Worm (Caenorhabditis elegans) whole organism, L4 larva: ENCODE results near the gene mom-2.

Experiments used
- D1046.2 ChIP-seq: fragments of 200-800 bp; sonication (Bioruptor generic); IDR thresholded peaks from 2 replicates; pipeline ENCODE4 v1.3.6; 2022; ENCODE audit warnings: missing genetic modification characterization, missing compliant biosample characterization
- F10B5.3 ChIP-seq: sonication (generic microtip); optimal IDR thresholded peaks from 2 replicates; lab custom pipeline; 2016; ENCODE audit warnings: mild to moderate bottlenecking, missing genetic modification characterization, missing compliant biosample characterization
- F26F4.8 ChIP-seq: fragments of 200-800 bp; sonication (Bioruptor generic); conservative IDR thresholded peaks from 2 replicates; pipeline ENCODE4 v1.3.6; 2022; ENCODE audit warnings: missing genetic modification characterization, missing compliant biosample characterization
- F37D6.2 ChIP-seq: sonication (generic microtip); optimal IDR thresholded peaks from 2 replicates; lab custom pipeline; 2016; ENCODE audit warnings: mild to moderate bottlenecking, missing genetic modification characterization, missing compliant biosample characterization
- F44E2.7 ChIP-seq: fragments of 200-800 bp; sonication (Bioruptor generic); IDR thresholded peaks from 2 replicates; pipeline ENCODE4 v2.1.2; 2022; ENCODE audit warnings: missing genetic modification characterization, missing compliant biosample characterization
- F49E8.2 ChIP-seq: sonication (generic microtip); optimal IDR thresholded peaks from 2 replicates; lab custom pipeline; 2016; ENCODE audit warnings: missing compliant biosample characterization, mild to moderate bottlenecking, missing genetic modification characterization, borderline replicate concordance
- R02D3.7 ChIP-seq: fragments of 150-350 bp; sonication (generic microtip); optimal IDR thresholded peaks from 3 replicates; lab custom pipeline; 2014; ENCODE audit warnings: missing biosample characterization, missing genetic modification characterization
- Y105C5A.15 ChIP-seq: fragments of 200-800 bp; sonication (Bioruptor generic); IDR thresholded peaks from 2 replicates; pipeline ENCODE4 v1.3.6; 2022; ENCODE audit warnings: missing genetic modification characterization, missing compliant biosample characterization
- ZK337.2 ChIP-seq: fragments of 200-800 bp; sonication (Bioruptor generic); IDR thresholded peaks from 2 replicates; pipeline ENCODE4 v1.3.6; 2022; ENCODE audit warnings: missing genetic modification reagents, missing genetic modification characterization, missing compliant biosample characterization
- aly-2 ChIP-seq: sonication (generic microtip); optimal IDR thresholded peaks from 2 replicates; lab custom pipeline; 2018; ENCODE audit warnings: missing biosample characterization, missing genetic modification characterization
- ama-1 ChIP-seq: fragments of 150-350 bp; optimal IDR thresholded peaks from 2 replicates; lab custom pipeline; 2014; ENCODE audit warnings: inconsistent platforms, mixed read lengths
- ceh-20 ChIP-seq: fragments of 200-800 bp; sonication (Bioruptor generic); IDR thresholded peaks from 2 replicates; pipeline ENCODE4 v1.3.6; 2022; ENCODE audit warnings: missing genetic modification reagents, missing genetic modification characterization, missing compliant biosample characterization
- ceh-28 ChIP-seq: fragments of 150-350 bp; optimal IDR thresholded peaks from 2 replicates; lab custom pipeline; 2014; ENCODE audit warnings: missing biosample characterization, missing genetic modification reagents, missing genetic modification characterization
- ceh-44 ChIP-seq: fragments of 200-800 bp; sonication (Bioruptor generic); IDR thresholded peaks from 2 replicates; pipeline ENCODE4 v1.3.6; 2022; ENCODE audit warnings: missing genetic modification reagents, missing genetic modification characterization, missing compliant biosample characterization
- ceh-62 ChIP-seq: sonication (generic microtip); optimal IDR thresholded peaks from 2 replicates; lab custom pipeline; 2017; ENCODE audit warnings: missing biosample characterization, missing genetic modification characterization
- cey-2 ChIP-seq: sonication (generic microtip); optimal IDR thresholded peaks from 3 replicates; lab custom pipeline; 2017; ENCODE audit warnings: missing genetic modification characterization, mild to moderate bottlenecking, missing compliant biosample characterization, antibody characterized with exemption, borderline replicate concordance; ENCODE audit not compliant: insufficient read depth
- daf-12 ChIP-seq: fragments of 150-350 bp; optimal IDR thresholded peaks from 2 replicates; lab custom pipeline; 2014; ENCODE audit warnings: missing biosample characterization, missing genetic modification reagents, missing genetic modification characterization
- daf-16 ChIP-seq, 3 experiments: sonication (generic microtip); optimal IDR thresholded peaks; 2 replicates each; lab custom pipeline; 2016 to 2017; ENCODE audit warnings: missing genetic modification characterization in 3 of 3, missing genetic modification reagents in 3 of 3, mild to moderate bottlenecking in 2 of 3, missing compliant biosample characterization in 2 of 3, missing biosample characterization in 1 of 3, moderate library complexity in 1 of 3
- daf-19 ChIP-seq: fragments of 200-800 bp; sonication (Bioruptor generic); conservative IDR thresholded peaks from 2 replicates; pipeline ENCODE4 v1.3.6; 2022; ENCODE audit warnings: missing genetic modification characterization, missing compliant biosample characterization
- daf-8 ChIP-seq: fragments of 200-800 bp; sonication (Bioruptor generic); IDR thresholded peaks from 2 replicates; pipeline ENCODE4 v1.3.6; 2022; ENCODE audit warnings: missing genetic modification characterization, missing compliant biosample characterization
- dmd-9 ChIP-seq: fragments of 200-800 bp; sonication (Bioruptor generic); IDR thresholded peaks from 2 replicates; pipeline ENCODE4 v1.3.6; 2022; ENCODE audit warnings: missing genetic modification reagents, missing genetic modification characterization, missing compliant biosample characterization
- egl-27 ChIP-seq: sonication (generic microtip); optimal IDR thresholded peaks from 3 replicates; lab custom pipeline; 2017; ENCODE audit warnings: missing biosample characterization, missing genetic modification reagents, missing genetic modification characterization
- fkh-10 ChIP-seq: fragments of 150-350 bp; optimal IDR thresholded peaks from 2 replicates; lab custom pipeline; 2014; ENCODE audit warnings: missing biosample characterization, missing genetic modification reagents, missing genetic modification characterization
- hlh-11 ChIP-seq: fragments of 200-800 bp; sonication (Bioruptor generic); optimal IDR thresholded peaks from 2 replicates; lab custom pipeline; 2018; ENCODE audit warnings: mild to moderate bottlenecking, missing genetic modification characterization, missing compliant biosample characterization
- hmg-1.1 ChIP-seq: fragments of 200-800 bp; sonication (Bioruptor generic); IDR thresholded peaks from 2 replicates; pipeline ENCODE4 v1.3.6; 2022; ENCODE audit warnings: missing genetic modification reagents, missing genetic modification characterization, missing compliant biosample characterization
- lin-1 ChIP-seq: fragments of 200-800 bp; sonication (Bioruptor generic); IDR thresholded peaks from 2 replicates; pipeline ENCODE4 v1.3.6; 2022; ENCODE audit warnings: missing genetic modification reagents, missing genetic modification characterization, missing compliant biosample characterization
- lin-13 ChIP-seq: fragments of 150-350 bp; optimal IDR thresholded peaks from 2 replicates; lab custom pipeline; 2014; ENCODE audit warnings: missing biosample characterization, missing genetic modification reagents, missing genetic modification characterization
- lin-15B ChIP-seq: fragments of 150-350 bp; sonication (generic microtip); optimal IDR thresholded peaks from 3 replicates; lab custom pipeline; 2014; ENCODE audit warnings: missing biosample characterization, missing genetic modification characterization
- lin-29 ChIP-seq: fragments of 200-800 bp; sonication (Bioruptor generic); IDR thresholded peaks from 2 replicates; pipeline ENCODE4 v1.3.6; 2022; ENCODE audit warnings: missing genetic modification reagents, missing genetic modification characterization, missing compliant biosample characterization
- lin-38 ChIP-seq: fragments of 200-800 bp; sonication (Bioruptor generic); IDR thresholded peaks from 2 replicates; pipeline ENCODE4 v1.3.6; 2022; ENCODE audit warnings: missing genetic modification reagents, missing genetic modification characterization, missing compliant biosample characterization
- madf-9 ChIP-seq: fragments of 200-800 bp; sonication (Bioruptor generic); conservative IDR thresholded peaks from 2 replicates; pipeline ENCODE4 v1.3.6; 2022; ENCODE audit warnings: missing genetic modification reagents, missing genetic modification characterization, missing compliant biosample characterization
- mdt-29 ChIP-seq: fragments of 200-800 bp; sonication (Bioruptor generic); IDR thresholded peaks from 2 replicates; pipeline ENCODE4 v1.3.6; 2022; ENCODE audit warnings: missing genetic modification reagents, missing genetic modification characterization, missing compliant biosample characterization
- nhr-10 ChIP-seq: fragments of 150-350 bp; optimal IDR thresholded peaks from 2 replicates; lab custom pipeline; 2014; ENCODE audit warnings: missing biosample characterization, missing genetic modification characterization
- nhr-102 ChIP-seq: sonication (generic microtip); optimal IDR thresholded peaks from 2 replicates; lab custom pipeline; 2016; ENCODE audit warnings: mild to moderate bottlenecking, missing genetic modification characterization, moderate library complexity, missing compliant biosample characterization
- nhr-237 ChIP-seq: sonication (generic microtip); optimal IDR thresholded peaks from 2 replicates; lab custom pipeline; 2017; ENCODE audit warnings: missing biosample characterization, missing genetic modification characterization
- nhr-25 ChIP-seq: sonication (generic microtip); optimal IDR thresholded peaks from 2 replicates; lab custom pipeline; 2017; ENCODE audit warnings: missing genetic modification characterization, mild to moderate bottlenecking, missing compliant biosample characterization, antibody characterized with exemption, moderate library complexity, borderline replicate concordance; ENCODE audit not compliant: insufficient read depth
- nhr-28 ChIP-seq: fragments of 150-350 bp; optimal IDR thresholded peaks from 2 replicates; lab custom pipeline; 2014; ENCODE audit warnings: missing biosample characterization, missing genetic modification characterization
- nhr-6 ChIP-seq: fragments of 150-350 bp; optimal IDR thresholded peaks from 2 replicates; lab custom pipeline; 2014; ENCODE audit warnings: missing biosample characterization, missing genetic modification characterization
- nhr-77 ChIP-seq: fragments of 150-350 bp; optimal IDR thresholded peaks from 2 replicates; lab custom pipeline; 2014; ENCODE audit warnings: missing biosample characterization, missing genetic modification characterization
- rbr-2 ChIP-seq: sonication (generic microtip); optimal IDR thresholded peaks from 2 replicates; lab custom pipeline; 2016; ENCODE audit warnings: missing genotype, missing genetic modification characterization, missing compliant biosample characterization
- saeg-2 ChIP-seq: fragments of 200-800 bp; sonication (Bioruptor generic); IDR thresholded peaks from 2 replicates; pipeline ENCODE4 v1.3.6; 2022; ENCODE audit warnings: missing genetic modification reagents, missing genetic modification characterization, missing compliant biosample characterization
- set-16 ChIP-seq: fragments of 200-800 bp; sonication (Bioruptor generic); IDR thresholded peaks from 2 replicates; pipeline ENCODE4 v1.3.6; 2022; ENCODE audit warnings: missing genetic modification reagents, missing genetic modification characterization, missing compliant biosample characterization
- skn-1 ChIP-seq: fragments of 150-350 bp; optimal IDR thresholded peaks from 2 replicates; lab custom pipeline; 2014; ENCODE audit warnings: missing biosample characterization, missing genetic modification characterization
- snpc-1.2 ChIP-seq: fragments of 200-800 bp; sonication (Bioruptor generic); IDR thresholded peaks from 2 replicates; pipeline ENCODE4 v1.3.6; 2022; ENCODE audit warnings: missing genetic modification reagents, missing genetic modification characterization, missing compliant biosample characterization
- spr-1 ChIP-seq: sonication (generic microtip); optimal IDR thresholded peaks from 2 replicates; lab custom pipeline; 2016; ENCODE audit warnings: mild to moderate bottlenecking, missing genetic modification characterization, missing compliant biosample characterization
- spr-3 ChIP-seq: fragments of 200-800 bp; sonication (Bioruptor generic); optimal IDR thresholded peaks from 2 replicates; lab custom pipeline; 2018; ENCODE audit warnings: mild to moderate bottlenecking, missing genetic modification characterization, missing compliant biosample characterization
- tag-97 ChIP-seq: fragments of 200-800 bp; sonication (Bioruptor generic); IDR thresholded peaks from 2 replicates; pipeline ENCODE4 v1.3.6; 2022; ENCODE audit warnings: missing genetic modification characterization, missing compliant biosample characterization
- unc-130 ChIP-seq: sonication (generic microtip); optimal IDR thresholded peaks from 2 replicates; lab custom pipeline; 2016; ENCODE audit warnings: missing genetic modification reagents, missing genetic modification characterization, missing compliant biosample characterization
- unc-39 ChIP-seq: sonication (generic microtip); optimal IDR thresholded peaks from 2 replicates; lab custom pipeline; 2017; ENCODE audit warnings: missing biosample characterization, missing genetic modification characterization
- zfp-3 ChIP-seq: fragments of 200-800 bp; sonication (Bioruptor generic); conservative IDR thresholded peaks from 2 replicates; pipeline ENCODE4 v1.3.6; 2022; ENCODE audit warnings: missing genetic modification reagents, missing genetic modification characterization, missing compliant biosample characterization
- zip-2 ChIP-seq: fragments of 150-350 bp; optimal IDR thresholded peaks from 2 replicates; lab custom pipeline; 2014; ENCODE audit warnings: missing biosample characterization, missing genetic modification characterization

mom-2 gene

DNA sequence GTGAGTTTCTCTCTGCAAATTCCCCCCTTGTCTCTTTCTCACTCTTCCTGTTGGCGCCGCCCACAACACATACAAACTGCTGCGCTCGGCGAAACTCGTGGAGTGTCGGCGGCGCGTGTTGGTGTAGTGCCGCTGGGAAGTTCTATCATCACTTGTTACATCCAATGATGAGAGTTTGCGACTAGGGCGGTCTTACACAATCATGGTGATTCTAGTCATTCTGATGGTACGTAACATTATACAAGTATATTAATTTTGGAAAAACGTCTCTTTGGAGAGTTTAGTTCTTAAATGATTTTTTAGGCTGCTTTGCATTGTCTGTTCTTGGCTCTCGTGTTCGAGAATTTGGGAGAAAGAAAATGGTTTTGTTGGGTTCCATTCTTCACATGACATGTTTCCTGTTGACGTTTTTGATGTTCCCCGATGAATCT, 6.8 kb upstream of the mom-2 start (continued):
- no peak for TF ChIP-seq aly-2
- no peak for TF ChIP-seq lin-29 (GFP tag; lab: Robert Waterston, UW)
- TF ChIP-seq ceh-62 (tag; lab: Kevin White, UChicago): no peak
- peak; percentile 79 for TF ChIP-seq spr-1 (tag; lab: Kevin White, UChicago)
- no peak for TF ChIP-seq cey-2
- TF ChIP-seq set-16 (GFP tag; lab: Robert Waterston, UW): no peak; the same call in none of the 2 replicates
- TF ChIP-seq F44E2.7: no peak
- no peak for TF ChIP-seq daf-8 (GFP tag; lab: Robert Waterston, UW)
- no peak for TF ChIP-seq D1046.2 (GFP tag; lab: Robert Waterston, UW)
- no peak for TF ChIP-seq tag-97 (GFP tag; lab: Robert Waterston, UW)
- TF ChIP-seq nhr-10 (tag; lab: Kevin White, UChicago): peak; percentile 19
- TF ChIP-seq zip-2 (tag; lab: Kevin White, UChicago): peak; percentile 59
- no peak for TF ChIP-seq saeg-2 (GFP tag; lab: Robert Waterston, UW)
- no peak for TF ChIP-seq unc-39 (tag; lab: Kevin White, UChicago)
- peak; percentile 64 to 69 for TF ChIP-seq daf-16 (GFP tag; optimal IDR thresholded peaks at IDR 0.05; lab: Kevin White, UChicago)
- peak; percentile 87 for TF ChIP-seq daf-16 (tag; optimal IDR thresholded peaks at IDR 0.05; lab: Kevin White, UChicago)
- no peak for TF ChIP-seq nhr-77 (tag; lab: Kevin White, UChicago)
- TF ChIP-seq nhr-102: peak; percentile 91
- no peak for TF ChIP-seq daf-12
- TF ChIP-seq nhr-6 (tag; lab: Kevin White, UChicago): peak; percentile 21
- peak; percentile 89 for TF ChIP-seq F10B5.3 (tag; lab: Kevin White, UChicago)
- TF ChIP-seq F37D6.2: peak; percentile 6
- TF ChIP-seq nhr-28 (tag; lab: Kevin White, UChicago): peak; percentile 74
- TF ChIP-seq R02D3.7 (tag; lab: Kevin White, UChicago): no peak
- TF ChIP-seq ceh-20 (GFP tag; lab: Robert Waterston, UW): 0 out of 2 replicates have a peak, but pooled peaks have one; percentile 42
- 0 out of 2 replicates have a peak, but pooled peaks have one; percentile 15 for TF ChIP-seq dmd-9 (GFP tag; lab: Robert Waterston, UW)
- TF ChIP-seq madf-9 (GFP tag; lab: Robert Waterston, UW): no peak
- no peak for TF ChIP-seq ceh-28 (tag; lab: Kevin White, UChicago)
- TF ChIP-seq rbr-2: peak; percentile 80
- TF ChIP-seq nhr-237: no peak
- TF ChIP-seq snpc-1.2 (GFP tag; lab: Robert Waterston, UW): peak; percentile 94
- peak; percentile 78 for TF ChIP-seq lin-13 (GFP tag; lab: Kevin White, UChicago)
- no peak for TF ChIP-seq F26F4.8 (GFP tag; lab: Robert Waterston, UW)
- TF ChIP-seq nhr-25 (tag; lab: Kevin White, UChicago): peak; percentile 82
- TF ChIP-seq hmg-1.1 (GFP tag; lab: Robert Waterston, UW): peak; percentile 87
- no peak for TF ChIP-seq ceh-44 (GFP tag; lab: Robert Waterston, UW)
- no peak for TF ChIP-seq zfp-3
- TF ChIP-seq unc-130 (GFP tag; lab: Kevin White, UChicago): peak; percentile 80
- TF ChIP-seq ama-1 (lab: Kevin White, UChicago): peak; percentile 98
- 0 out of 2 replicates have a peak, but pooled peaks have one; percentile 35 for TF ChIP-seq ZK337.2 (GFP tag; lab: Robert Waterston, UW)
- TF ChIP-seq F49E8.2 (tag; lab: Kevin White, UChicago): peak; percentile 96
- no peak for TF ChIP-seq lin-15B (tag; lab: Kevin White, UChicago)
- TF ChIP-seq daf-19 (GFP tag; lab: Robert Waterston, UW): 0 out of 2 replicates have a peak, but pooled peaks have one; percentile 7
- no peak for TF ChIP-seq spr-3
- TF ChIP-seq hlh-11 (tag; lab: Kevin White, UChicago): peak; percentile 88
- TF ChIP-seq mdt-29 (GFP tag; lab: Robert Waterston, UW): 0 out of 2 replicates have a peak, but pooled peaks have one; percentile 56
- TF ChIP-seq skn-1: no peak
- no peak for TF ChIP-seq fkh-10 (GFP tag; lab: Kevin White, UChicago)
- no peak for TF ChIP-seq Y105C5A.15
- TF ChIP-seq egl-27 (tag; lab: Kevin White, UChicago): no peak
- peak; percentile 88; the same call in 1 of the 2 replicates for TF ChIP-seq lin-1 (GFP tag; lab: Robert Waterston, UW)
- TF ChIP-seq lin-38: peak; percentile 77
